Worm (Caenorhabditis elegans) whole organism, L4 larva: ENCODE measurements around the gene srh-234.
A peak's percentile ranks its signal among the peaks of the same experiment; 100 is the strongest.

ENCODE experiments used
- F44E2.7 ChIP-seq: fragments of 200-800 bp; sonication (Bioruptor generic); IDR thresholded peaks from 2 replicates; pipeline ENCODE4 v2.1.2; 2022; ENCODE audit warnings: missing genetic modification characterization, missing compliant biosample characterization
- Y75B8A.6 ChIP-seq: fragments of 200-800 bp; sonication (Bioruptor generic); IDR thresholded peaks from 2 replicates; pipeline ENCODE4 v1.3.6; 2022; ENCODE audit warnings: missing genetic modification reagents, missing genetic modification characterization, missing compliant biosample characterization
- aha-1 ChIP-seq: fragments of 150-350 bp; peaks from one replicate; lab custom pipeline; 2014; ENCODE audit warnings: missing biosample characterization, missing genetic modification characterization
- aly-2 ChIP-seq: sonication (generic microtip); optimal IDR thresholded peaks from 2 replicates; lab custom pipeline; 2018; ENCODE audit warnings: missing biosample characterization, missing genetic modification characterization
- arid-1 ChIP-seq: fragments of 200-800 bp; sonication (Bioruptor generic); conservative IDR thresholded peaks from 2 replicates; pipeline ENCODE4 v1.3.6; 2022; ENCODE audit warnings: missing genetic modification reagents, missing genetic modification characterization, missing compliant biosample characterization
- ceh-20 ChIP-seq: fragments of 200-800 bp; sonication (Bioruptor generic); IDR thresholded peaks from 2 replicates; pipeline ENCODE4 v1.3.6; 2022; ENCODE audit warnings: missing genetic modification reagents, missing genetic modification characterization, missing compliant biosample characterization
- cey-2 ChIP-seq: sonication (generic microtip); optimal IDR thresholded peaks from 3 replicates; lab custom pipeline; 2017; ENCODE audit warnings: missing genetic modification characterization, mild to moderate bottlenecking, missing compliant biosample characterization, antibody characterized with exemption, borderline replicate concordance; ENCODE audit not compliant: insufficient read depth
- daf-16 ChIP-seq, 3 experiments: sonication (generic microtip); optimal IDR thresholded peaks; 2 replicates each; lab custom pipeline; 2016 to 2017; ENCODE audit warnings: missing genetic modification characterization in 3 of 3, missing genetic modification reagents in 3 of 3, mild to moderate bottlenecking in 2 of 3, missing compliant biosample characterization in 2 of 3, missing biosample characterization in 1 of 3, moderate library complexity in 1 of 3
- daf-8 ChIP-seq: fragments of 200-800 bp; sonication (Bioruptor generic); IDR thresholded peaks from 2 replicates; pipeline ENCODE4 v1.3.6; 2022; ENCODE audit warnings: missing genetic modification characterization, missing compliant biosample characterization
- dmd-6 ChIP-seq: fragments of 200-800 bp; sonication (Bioruptor generic); IDR thresholded peaks from 2 replicates; pipeline ENCODE4 v1.3.6; 2022; ENCODE audit warnings: missing genetic modification reagents, missing genetic modification characterization, missing compliant biosample characterization
- dmd-9 ChIP-seq: fragments of 200-800 bp; sonication (Bioruptor generic); IDR thresholded peaks from 2 replicates; pipeline ENCODE4 v1.3.6; 2022; ENCODE audit warnings: missing genetic modification reagents, missing genetic modification characterization, missing compliant biosample characterization
- dve-1 ChIP-seq: sonication (generic microtip); optimal IDR thresholded peaks from 2 replicates; lab custom pipeline; 2017; ENCODE audit warnings: antibody characterized with exemption, mild to moderate bottlenecking, missing genetic modification characterization, missing compliant biosample characterization; ENCODE audit not compliant: insufficient read depth
- gei-8 ChIP-seq: fragments of 200-800 bp; sonication (Bioruptor generic); optimal IDR thresholded peaks from 2 replicates; lab custom pipeline; 2018; ENCODE audit warnings: mild to moderate bottlenecking, missing genetic modification characterization, missing compliant biosample characterization
- hlh-30 ChIP-seq: sonication (generic microtip); optimal IDR thresholded peaks from 2 replicates; lab custom pipeline; 2017; ENCODE audit warnings: antibody characterized with exemption, mild to moderate bottlenecking, missing genetic modification characterization, missing compliant biosample characterization; ENCODE audit not compliant: insufficient read depth
- lim-7 ChIP-seq: fragments of 200-800 bp; sonication (Bioruptor generic); IDR thresholded peaks from 2 replicates; pipeline ENCODE4 v1.3.6; 2022; ENCODE audit warnings: missing genetic modification characterization, missing compliant biosample characterization
- lin-1 ChIP-seq: fragments of 200-800 bp; sonication (Bioruptor generic); IDR thresholded peaks from 2 replicates; pipeline ENCODE4 v1.3.6; 2022; ENCODE audit warnings: missing genetic modification reagents, missing genetic modification characterization, missing compliant biosample characterization
- lin-13 ChIP-seq: fragments of 150-350 bp; optimal IDR thresholded peaks from 2 replicates; lab custom pipeline; 2014; ENCODE audit warnings: missing biosample characterization, missing genetic modification reagents, missing genetic modification characterization
- lin-39 ChIP-seq: fragments of 150-350 bp; optimal IDR thresholded peaks from 2 replicates; lab custom pipeline; 2014; ENCODE audit warnings: missing biosample characterization, missing genetic modification reagents, missing genetic modification characterization
- madf-5 ChIP-seq, 2 experiments: fragments of 200-800 bp; sonication (Bioruptor generic); IDR thresholded peaks; 2 replicates each; pipeline ENCODE4 v1.3.6; 2022; ENCODE audit warnings: missing compliant biosample characterization in 2 of 2, missing genetic modification characterization in 2 of 2
- madf-9 ChIP-seq: fragments of 200-800 bp; sonication (Bioruptor generic); conservative IDR thresholded peaks from 2 replicates; pipeline ENCODE4 v1.3.6; 2022; ENCODE audit warnings: missing genetic modification reagents, missing genetic modification characterization, missing compliant biosample characterization
- mxl-2 ChIP-seq: fragments of 200-800 bp; sonication (Bioruptor generic); conservative IDR thresholded peaks from 2 replicates; pipeline ENCODE4 v1.3.6; 2022; ENCODE audit warnings: missing genetic modification reagents, missing genetic modification characterization, missing compliant biosample characterization
- mxl-3 ChIP-seq: fragments of 200-800 bp; sonication (Bioruptor generic); optimal IDR thresholded peaks from 2 replicates; lab custom pipeline; 2018; ENCODE audit warnings: mild to moderate bottlenecking, missing genetic modification characterization, missing compliant biosample characterization
- nhr-111 ChIP-seq: fragments of 200-800 bp; sonication (Bioruptor generic); optimal IDR thresholded peaks from 2 replicates; lab custom pipeline; 2018; ENCODE audit warnings: mild to moderate bottlenecking, missing genetic modification characterization, missing compliant biosample characterization
- pha-4 ChIP-seq, 2 experiments: fragments of 150-350 bp in 1 of 2; fragments of 200-800 bp in 1 of 2; sonication (Bioruptor generic) in 1 of 2; IDR thresholded peaks in 1 of 2; optimal IDR thresholded peaks in 1 of 2; 2 replicates each; pipeline versions ENCODE4 v1.3.6 to Lab custom; 2014 to 2022; ENCODE audit warnings: missing genetic modification characterization in 2 of 2, missing genetic modification reagents in 2 of 2, missing biosample characterization in 1 of 2, missing compliant biosample characterization in 1 of 2
- rbr-2 ChIP-seq: sonication (generic microtip); optimal IDR thresholded peaks from 2 replicates; lab custom pipeline; 2016; ENCODE audit warnings: missing genotype, missing genetic modification characterization, missing compliant biosample characterization
- skn-1 ChIP-seq: fragments of 150-350 bp; optimal IDR thresholded peaks from 2 replicates; lab custom pipeline; 2014; ENCODE audit warnings: missing biosample characterization, missing genetic modification characterization
- snpc-1.2 ChIP-seq: fragments of 200-800 bp; sonication (Bioruptor generic); IDR thresholded peaks from 2 replicates; pipeline ENCODE4 v1.3.6; 2022; ENCODE audit warnings: missing genetic modification reagents, missing genetic modification characterization, missing compliant biosample characterization
- snpc-4 ChIP-seq: fragments of 150-350 bp; optimal IDR thresholded peaks from 2 replicates; lab custom pipeline; 2014; ENCODE audit warnings: missing biosample characterization, missing genetic modification characterization
- unc-62 ChIP-seq, 3 experiments: fragments of 150-350 bp in 1 of 3; sonication (generic microtip); optimal IDR thresholded peaks in 2 of 3; peaks in 1 of 3; 1 replicate in 1 of 3; 2 replicates in 2 of 3; lab custom pipeline; 2014 to 2017; ENCODE audit warnings: missing biosample characterization in 3 of 3, missing genetic modification characterization in 3 of 3, missing genetic modification reagents in 3 of 3, missing genotype in 1 of 3
- zfp-2 ChIP-seq: sonication (generic microtip); optimal IDR thresholded peaks from 2 replicates; lab custom pipeline; 2016; ENCODE audit warnings: mild to moderate bottlenecking, missing genetic modification characterization, missing compliant biosample characterization
- zip-11 ChIP-seq: fragments of 200-800 bp; sonication (Bioruptor generic); IDR thresholded peaks from 2 replicates; pipeline ENCODE4 v1.3.6; 2022; ENCODE audit warnings: missing genetic modification characterization, missing compliant biosample characterization
- zip-2 ChIP-seq: fragments of 150-350 bp; optimal IDR thresholded peaks from 2 replicates; lab custom pipeline; 2014; ENCODE audit warnings: missing biosample characterization, missing genetic modification characterization

srh-234 gene

ce11 chrV:7629504-7629903 is 22.2 kb downstream of the srh-234 start, which contains the start of gene srd-30 (continued):
- TF ChIP-seq mxl-3 (GFP tag; lab: Kevin White, UChicago) (no peak), aly-2 (tag; lab: Kevin White, UChicago) (no peak), arid-1 (GFP tag; lab: Robert Waterston, UW) (no peak), Y75B8A.6 (GFP tag; lab: Robert Waterston, UW) (no peak)

- no peak for TF ChIP-seq gei-8 (GFP tag; lab: Kevin White, UChicago)
- TF ChIP-seq mxl-2: no peak
- TF ChIP-seq skn-1 (tag; lab: Kevin White, UChicago): no peak
- TF ChIP-seq madf-9 (GFP tag; lab: Robert Waterston, UW): no peak
- TF ChIP-seq F44E2.7: no peak
Observed at ce11 chrV:7626550-7626949, 25.1 kb downstream of the srh-234 start, which contains the start of gene F07C4.6. Gene F07C4.6, plus strand, starts transcription at chrV:7626850.

DNA sequence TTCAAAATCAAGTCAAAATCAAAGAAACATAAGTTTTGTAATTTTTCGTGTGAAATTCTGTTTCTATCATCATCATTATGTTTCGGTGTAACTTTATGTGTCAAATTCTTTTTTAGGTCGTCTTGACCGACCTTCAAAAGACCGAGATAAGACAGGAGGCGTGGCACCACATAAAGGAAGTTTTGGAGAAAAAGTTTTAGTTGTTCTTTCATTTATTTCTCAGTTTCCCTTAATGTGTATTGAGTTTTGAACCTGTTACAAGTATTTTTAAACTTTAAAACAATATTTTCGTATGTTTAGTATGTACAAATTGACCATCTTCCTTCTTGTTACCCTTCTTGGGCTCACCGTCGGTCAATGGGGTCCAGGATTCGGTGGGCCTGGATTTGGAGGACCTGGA is 27.0 kb downstream of the srh-234 start, which contains the start of gene grsp-4:
TSS of gene grsp-4 (plus strand) at position 301 of the 400 bp plus-strand sequence.
- TF ChIP-seq aha-1 (tag; lab: Kevin White, UChicago): peak; percentile 6
- TF ChIP-seq zfp-2 (tag; lab: Kevin White, UChicago): no peak
- no peak for TF ChIP-seq zip-2 (tag; lab: Kevin White, UChicago)
- no peak for TF ChIP-seq madf-5 (GFP tag; IDR thresholded peaks at IDR 0.05; lab: Robert Waterston, UW)
- TF ChIP-seq dmd-6: no peak
- no peak for TF ChIP-seq dmd-9

DNA sequence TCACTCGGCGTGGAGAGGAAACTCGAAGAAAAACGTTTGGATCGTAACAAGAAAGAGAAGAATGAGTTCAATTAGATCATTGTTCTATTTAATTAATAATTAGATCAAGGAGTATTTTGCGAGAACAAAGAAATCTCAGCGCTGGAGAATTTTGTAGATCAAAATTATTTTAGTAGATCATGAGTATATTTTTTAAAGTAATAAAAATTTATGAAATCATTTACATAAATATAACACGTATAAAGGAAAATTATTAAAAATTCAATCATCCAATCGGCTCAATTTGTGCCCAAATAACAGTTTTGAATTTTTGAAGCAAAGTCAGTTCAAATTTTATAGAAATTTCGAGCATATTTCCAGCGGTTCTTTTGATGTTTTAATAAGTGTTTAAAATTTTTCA is 27.5 kb downstream of the srh-234 start, which contains the start of gene C50E3.13:
TSS of gene C50E3.13 (minus strand) at position 101 of the 400 bp plus-strand sequence.
- TF ChIP-seq daf-8 (GFP tag; lab: Robert Waterston, UW) (no peak), zip-11 (no peak), cey-2 (tag; lab: Kevin White, UChicago) (no peak), madf-5 (GFP tag; IDR thresholded peaks at IDR 0.05; lab: Robert Waterston, UW) (no peak), skn-1 (tag; lab: Kevin White, UChicago) (no peak), lin-13 (no peak), aly-2 (tag; lab: Kevin White, UChicago) (no peak), rbr-2 (no peak), lim-7 (no peak), nhr-111 (GFP tag; lab: Kevin White, UChicago) (no peak), pha-4 (GFP tag; IDR thresholded peaks at IDR 0.05; lab: Robert Waterston, UW) (no peak), pha-4 (tag; optimal IDR thresholded peaks at IDR 0.05; lab: Kevin White, UChicago) (no peak), dve-1 (no peak), lin-1 (GFP tag; lab: Robert Waterston, UW) (no peak), unc-62 (GFP tag; optimal IDR thresholded peaks at IDR 0.05 in 1 of 2; lab: Kevin White, UChicago) (no peak), unc-62 (tag; optimal IDR thresholded peaks at IDR 0.05; lab: Kevin White, UChicago) (no peak), daf-16 (GFP tag; optimal IDR thresholded peaks at IDR 0.05; lab: Kevin White, UChicago) (no peak), daf-16 (tag; optimal IDR thresholded peaks at IDR 0.05; lab: Kevin White, UChicago) (no peak), lin-39 (tag; lab: Kevin White, UChicago) (no peak), snpc-4 (no peak), ceh-20 (no peak), snpc-1.2 (no peak)

DNA sequence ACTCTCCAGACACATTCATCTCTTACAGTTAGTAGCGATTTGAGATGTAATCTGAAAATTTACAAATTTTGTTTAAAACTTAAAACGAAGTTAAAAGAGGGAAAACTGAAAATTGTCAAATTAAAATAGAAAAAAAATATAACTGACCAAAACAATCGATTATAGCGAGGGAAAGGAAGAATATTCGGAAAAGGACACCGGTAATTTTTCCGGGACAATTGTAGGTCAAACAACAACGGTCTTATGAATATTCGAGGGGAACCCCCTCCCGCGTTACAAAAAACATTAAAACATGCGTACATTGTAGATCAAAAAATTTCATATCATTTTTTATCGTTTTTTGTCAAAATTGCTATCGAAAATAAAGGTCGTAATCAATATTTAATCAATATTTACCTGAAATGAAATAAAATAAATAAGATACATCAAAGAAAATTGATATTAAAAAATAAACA is 29.6 kb downstream of the srh-234 start, which contains the start of gene C50E3.12:
TSS of gene C50E3.12 (minus strand) at position 51 of the 455 bp plus-strand sequence.
- TF ChIP-seq gei-8 (GFP tag; lab: Kevin White, UChicago) (no peak), hlh-30 (tag; lab: Kevin White, UChicago) (no peak)
- TF ChIP-seq, all 104 proteins: peak for 0
